Fruit fly (Drosophila melanogaster) whole organism, wandering third instar larva: Measurements from ENCODE around the gene ds.

ENCODE experiments used
- Abd-B ChIP-seq: fragments of >200 bp; optimal IDR thresholded peaks from 2 replicates; lab custom pipeline; 2017; ENCODE audit warnings: missing biosample characterization, missing genetic modification characterization
- CG32264 ChIP-seq: fragments of 200-800 bp; sonication (Bioruptor generic); optimal IDR thresholded peaks from 2 replicates; lab custom pipeline; 2016; ENCODE audit warnings: missing biosample characterization, missing genetic modification characterization
- CG9705 ChIP-seq: fragments of 200-800 bp; sonication (Bioruptor generic); optimal IDR thresholded peaks from 2 replicates; lab custom pipeline; 2018; ENCODE audit warnings: missing biosample characterization, mild to moderate bottlenecking, missing genetic modification characterization
- CrebA ChIP-seq: fragments of 200-800 bp; sonication (Bioruptor generic); optimal IDR thresholded peaks from 2 replicates; lab custom pipeline; 2016; ENCODE audit warnings: missing biosample characterization, mild to moderate bottlenecking, missing genetic modification characterization, borderline replicate concordance
- Dfd ChIP-seq: fragments of >200 bp; optimal IDR thresholded peaks from 2 replicates; lab custom pipeline; 2017; ENCODE audit warnings: missing biosample characterization, missing genetic modification characterization
- Dif ChIP-seq: fragments of 200-275, 200-300 bp; sonication (Bioruptor generic); optimal IDR thresholded peaks from 2 replicates; lab custom pipeline; 2018; ENCODE audit warnings: missing biosample characterization, missing genetic modification characterization; ENCODE audit not compliant: partially characterized antibody
- GATAd ChIP-seq: sonication (Bioruptor generic); optimal IDR thresholded peaks from 2 replicates; lab custom pipeline; 2016; ENCODE audit warnings: missing biosample characterization, missing genetic modification characterization
- HLH106 ChIP-seq: fragments of 200-800 bp; optimal IDR thresholded peaks from 3 replicates; lab custom pipeline; 2019; ENCODE audit warnings: missing biosample characterization, mild to moderate bottlenecking, missing genetic modification characterization, moderate library complexity
- Hnf4 ChIP-seq: fragments of 200-800 bp; sonication (Bioruptor generic); optimal IDR thresholded peaks from 2 replicates; lab custom pipeline; 2016; ENCODE audit warnings: missing biosample characterization, mild to moderate bottlenecking, missing genetic modification characterization
- Hr78 ChIP-seq: fragments of >200 bp; optimal IDR thresholded peaks from 2 replicates; lab custom pipeline; 2017; ENCODE audit warnings: missing biosample characterization, missing genetic modification characterization
- Hr83 ChIP-seq: fragments of 200-300 bp; sonication (Bioruptor generic); optimal IDR thresholded peaks from 2 replicates; lab custom pipeline; 2016; ENCODE audit warnings: missing biosample characterization, mild to moderate bottlenecking, missing genetic modification characterization, moderate library complexity; ENCODE audit not compliant: poor library complexity, severe bottlenecking
- Jra ChIP-seq: sonication (Bioruptor generic); optimal IDR thresholded peaks from 2 replicates; lab custom pipeline; 2016; ENCODE audit warnings: missing biosample characterization, missing genetic modification characterization
- Mio ChIP-seq: sonication (Bioruptor generic); optimal IDR thresholded peaks from 2 replicates; lab custom pipeline; 2016; ENCODE audit warnings: missing biosample characterization, missing genetic modification characterization
- Myc ChIP-seq: fragments of >200 bp; optimal IDR thresholded peaks from 2 replicates; lab custom pipeline; 2017
- N ChIP-seq: fragments of >200 bp; optimal IDR thresholded peaks from 2 replicates; lab custom pipeline; 2018; ENCODE audit warnings: missing biosample characterization, missing external identifiers, missing genetic modification characterization
- OdsH ChIP-seq: fragments of 200-800 bp; sonication (Bioruptor generic); optimal IDR thresholded peaks from 2 replicates; lab custom pipeline; 2016; ENCODE audit warnings: missing biosample characterization, mild to moderate bottlenecking, missing genetic modification characterization
- Rel ChIP-seq, 2 experiments: fragments of 200-800 bp; sonication (Bioruptor generic) in 1 of 2; optimal IDR thresholded peaks; 2 replicates in 1 of 2; 3 replicates in 1 of 2; lab custom pipeline; 2016 to 2019; ENCODE audit warnings: mild to moderate bottlenecking in 2 of 2, missing biosample characterization in 2 of 2, missing genetic modification characterization in 2 of 2, moderate library complexity in 1 of 2
- Sp1 ChIP-seq: fragments of 200-800 bp; sonication (Bioruptor generic); optimal IDR thresholded peaks from 3 replicates; lab custom pipeline; 2019; ENCODE audit warnings: missing biosample characterization, mild to moderate bottlenecking, missing genetic modification characterization, moderate library complexity
- Vsx2 ChIP-seq: fragments of 200-300, 225-300 bp; sonication (Bioruptor generic); optimal IDR thresholded peaks from 2 replicates; lab custom pipeline; 2018; ENCODE audit warnings: missing biosample characterization, missing genetic modification characterization; ENCODE audit not compliant: partially characterized antibody
- br ChIP-seq: fragments of 200-800 bp; sonication (Bioruptor generic); optimal IDR thresholded peaks from 2 replicates; lab custom pipeline; 2016; ENCODE audit warnings: missing biosample characterization, missing genetic modification characterization
- brk ChIP-seq: fragments of 200-800 bp; sonication (Bioruptor generic); optimal IDR thresholded peaks from 2 replicates; lab custom pipeline; 2016; ENCODE audit warnings: missing biosample characterization, mild to moderate bottlenecking, missing genetic modification characterization
- dl ChIP-seq, 2 experiments: fragments of 175-275, 200-275 bp in 1 of 2; fragments of 200-275 bp in 1 of 2; sonication (Bioruptor generic); optimal IDR thresholded peaks; lab custom pipeline; 2018; ENCODE audit warnings: mild to moderate bottlenecking in 2 of 2, missing biosample characterization in 2 of 2, missing genetic modification characterization in 2 of 2, moderate library complexity in 2 of 2; ENCODE audit not compliant: partially characterized antibody in 2 of 2, insufficient read depth in 1 of 2
- dmrt93B ChIP-seq: fragments of 200-800 bp; sonication (Bioruptor generic); optimal IDR thresholded peaks from 2 replicates; lab custom pipeline; 2018; ENCODE audit warnings: missing biosample characterization, mild to moderate bottlenecking, missing genetic modification characterization
- dsf ChIP-seq: sonication (Bioruptor generic); optimal IDR thresholded peaks from 2 replicates; lab custom pipeline; 2016; ENCODE audit warnings: missing biosample characterization, missing genetic modification characterization, borderline replicate concordance
- ey ChIP-seq: fragments of 200-800 bp; sonication (Bioruptor generic); optimal IDR thresholded peaks from 2 replicates; lab custom pipeline; 2016; ENCODE audit warnings: missing biosample characterization, missing genetic modification characterization
- foxo ChIP-seq, 2 experiments: fragments of 200-800 bp; sonication (Bioruptor generic); optimal IDR thresholded peaks; 2 replicates in 1 of 2; 3 replicates in 1 of 2; lab custom pipeline; 2016 to 2017; ENCODE audit warnings: missing biosample characterization in 2 of 2, missing genetic modification characterization in 2 of 2
- fru ChIP-seq: fragments of 200-800 bp; sonication (Bioruptor generic); optimal IDR thresholded peaks from 3 replicates; lab custom pipeline; 2016; ENCODE audit warnings: missing biosample characterization, mild to moderate bottlenecking, missing genetic modification characterization
- h ChIP-seq: fragments of 200-800 bp; sonication (Bioruptor generic); optimal IDR thresholded peaks from 3 replicates; lab custom pipeline; 2016; ENCODE audit warnings: missing biosample characterization, mild to moderate bottlenecking, missing genetic modification characterization
- jim ChIP-seq: fragments of 175-275, 200-325 bp; sonication (Bioruptor generic); optimal IDR thresholded peaks from 2 replicates; lab custom pipeline; 2016; ENCODE audit warnings: missing biosample characterization, mild to moderate bottlenecking, missing genetic modification characterization
- lola ChIP-seq: fragments of >200 bp; optimal IDR thresholded peaks from 2 replicates; lab custom pipeline; 2017; ENCODE audit warnings: missing biosample characterization, missing genetic modification characterization
- pan ChIP-seq: fragments of >200 bp; optimal IDR thresholded peaks from 2 replicates; lab custom pipeline; 2017
- psq ChIP-seq: fragments of 200-800 bp; sonication (Bioruptor generic); optimal IDR thresholded peaks from 3 replicates; lab custom pipeline; 2017; ENCODE audit warnings: missing biosample characterization, mild to moderate bottlenecking, missing genetic modification characterization, moderate library complexity
- rgr ChIP-seq: fragments of 200-800 bp; sonication (Bioruptor generic); optimal IDR thresholded peaks from 3 replicates; lab custom pipeline; 2016; ENCODE audit warnings: missing biosample characterization, mild to moderate bottlenecking, missing genetic modification characterization
- sage ChIP-seq: fragments of 200-800 bp; sonication (Bioruptor generic); optimal IDR thresholded peaks from 2 replicates; lab custom pipeline; 2016; ENCODE audit warnings: missing biosample characterization, mild to moderate bottlenecking, missing genetic modification characterization
- sv ChIP-seq: fragments of 200-800 bp; sonication (Bioruptor generic); optimal IDR thresholded peaks from 3 replicates; lab custom pipeline; 2016; ENCODE audit warnings: missing biosample characterization, missing genetic modification characterization
- tai ChIP-seq: sonication (Bioruptor generic); optimal IDR thresholded peaks from 2 replicates; lab custom pipeline; 2016; ENCODE audit warnings: missing biosample characterization, missing genetic modification characterization
- usp ChIP-seq: fragments of >200 bp; optimal IDR thresholded peaks from 2 replicates; lab custom pipeline; 2017; ENCODE audit warnings: missing biosample characterization, missing genetic modification characterization
- woc ChIP-seq: sonication (Bioruptor generic); optimal IDR thresholded peaks from 2 replicates; lab custom pipeline; 2016; ENCODE audit warnings: missing biosample characterization, mild to moderate bottlenecking, missing genetic modification characterization

Gene ds

dm6 chr2L:674923-675322 is 39.9 kb downstream of the ds start:
- peak; percentile 28 for TF ChIP-seq dmrt93B (GFP tag; lab: Kevin White, UChicago)
- peak; percentile 49 for TF ChIP-seq OdsH (GFP tag; lab: Kevin White, UChicago)
- TF ChIP-seq dl (GFP tag; optimal IDR thresholded peaks at IDR 0.05; lab: Kevin White, UChicago; ENCODE audit: insufficient read depth in 1 of 2, partially characterized antibody in 2 of 2): no peak
- no peak for TF ChIP-seq Myc
- TF ChIP-seq woc: peak; percentile 62
- peak; percentile 15 for TF ChIP-seq Hnf4
- no peak for TF ChIP-seq Rel (GFP tag; optimal IDR thresholded peaks at IDR 0.05; lab: Kevin White, UChicago)
- no peak for TF ChIP-seq Rel (tag; optimal IDR thresholded peaks at IDR 0.05; lab: Kevin White, UChicago)
- no peak for TF ChIP-seq dsf
- peak; percentile 37 for TF ChIP-seq psq (GFP tag; lab: Kevin White, UChicago)
- TF ChIP-seq Jra: no peak
- no peak for TF ChIP-seq Hr83 (GFP tag; lab: Kevin White, UChicago)
- peak; percentile 62 for TF ChIP-seq rgr
- peak in 1 of 2 experiments; percentile 68 for TF ChIP-seq foxo (GFP tag; optimal IDR thresholded peaks at IDR 0.05; lab: Kevin White, UChicago)
- no peak for TF ChIP-seq CG9705
- TF ChIP-seq HLH106 (tag; lab: Kevin White, UChicago): no peak
- TF ChIP-seq ey (GFP tag; lab: Kevin White, UChicago): peak; percentile 64
- no peak for TF ChIP-seq sage (GFP tag; lab: Kevin White, UChicago)
- TF ChIP-seq h (GFP tag; lab: Kevin White, UChicago): peak; percentile 72
- peak; percentile 53 for TF ChIP-seq br (GFP tag; lab: Kevin White, UChicago)
- TF ChIP-seq Sp1 (GFP tag; lab: Kevin White, UChicago): peak; percentile 34
- no peak for TF ChIP-seq GATAd (GFP tag; lab: Kevin White, UChicago)
- peak; percentile 76 for TF ChIP-seq fru (GFP tag; lab: Kevin White, UChicago)
- TF ChIP-seq Vsx2 (GFP tag; lab: Kevin White, UChicago): no peak
- TF ChIP-seq tai: no peak
- TF ChIP-seq CG32264: peak; percentile 38
- TF ChIP-seq brk: peak; percentile 18

- TF ChIP-seq psq (GFP tag; lab: Kevin White, UChicago) (no peak), Myc (no peak), jim (GFP tag; lab: Kevin White, UChicago) (no peak), Hr78 (GFP tag; lab: Kevin White, UChicago) (no peak), CG32264 (no peak), h (GFP tag; lab: Kevin White, UChicago) (no peak), Dif (no peak)
These were observed 42.5 kb downstream of the ds start for dm6 chr2L:672301-672700.

DNA sequence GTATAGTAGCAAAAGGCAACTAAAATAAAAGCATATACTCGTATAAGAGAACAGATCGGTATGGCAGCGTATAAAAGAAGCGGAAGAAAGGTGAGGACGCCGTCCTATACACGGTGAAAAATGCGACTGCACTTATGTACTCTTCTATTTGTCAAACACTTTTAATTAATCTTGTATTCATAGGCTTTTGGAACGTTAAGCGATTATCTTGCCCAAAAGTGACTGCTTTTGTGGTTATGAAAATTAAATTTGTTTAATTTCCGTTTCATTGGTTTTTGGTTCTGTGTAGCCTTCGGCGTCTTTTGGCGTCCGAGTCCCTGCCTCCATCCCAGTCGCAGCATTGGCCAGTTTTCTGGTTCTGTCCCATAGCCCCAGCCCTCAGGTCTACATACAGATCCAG is 44.0 kb downstream of the ds start:
- TF ChIP-seq rgr: peak; percentile 92
- no peak for TF ChIP-seq sv (GFP tag; lab: Kevin White, UChicago)
- TF ChIP-seq N: no peak
- TF ChIP-seq dmrt93B (GFP tag; lab: Kevin White, UChicago): peak; percentile 80
- peak; percentile 76 for TF ChIP-seq brk
- peak; percentile 63 for TF ChIP-seq tai
- no peak for TF ChIP-seq GATAd (GFP tag; lab: Kevin White, UChicago)
- TF ChIP-seq Vsx2 (GFP tag; lab: Kevin White, UChicago): no peak
- no peak for TF ChIP-seq Dfd (GFP tag; lab: Kevin White, UChicago)
- no peak for TF ChIP-seq Abd-B (GFP tag; lab: Kevin White, UChicago)
- TF ChIP-seq lola (GFP tag; lab: Kevin White, UChicago): no peak
- no peak for TF ChIP-seq Hr78 (GFP tag; lab: Kevin White, UChicago)
- no peak for TF ChIP-seq jim (GFP tag; lab: Kevin White, UChicago)
- peak; percentile 65 for TF ChIP-seq CrebA (GFP tag; lab: Kevin White, UChicago)
- peak; percentile 68 to 92 for TF ChIP-seq foxo (GFP tag; optimal IDR thresholded peaks at IDR 0.05; lab: Kevin White, UChicago)
- peak; percentile 68 for TF ChIP-seq Rel (GFP tag; optimal IDR thresholded peaks at IDR 0.05; lab: Kevin White, UChicago)
- no peak for TF ChIP-seq Rel (tag; optimal IDR thresholded peaks at IDR 0.05; lab: Kevin White, UChicago)
- no peak for TF ChIP-seq Hr83 (GFP tag; lab: Kevin White, UChicago)
- TF ChIP-seq dsf: no peak
- TF ChIP-seq pan (lab: Kevin White, UChicago): no peak
- TF ChIP-seq dl (GFP tag; optimal IDR thresholded peaks at IDR 0.05; lab: Kevin White, UChicago; ENCODE audit: insufficient read depth in 1 of 2, partially characterized antibody in 2 of 2): no peak
- TF ChIP-seq psq (GFP tag; lab: Kevin White, UChicago): peak; percentile 84
- TF ChIP-seq HLH106 (tag; lab: Kevin White, UChicago): peak; percentile 84
- peak; percentile 93 for TF ChIP-seq ey (GFP tag; lab: Kevin White, UChicago)
- peak; percentile 77 for TF ChIP-seq Sp1 (GFP tag; lab: Kevin White, UChicago)
- TF ChIP-seq CG9705: no peak
- TF ChIP-seq OdsH (GFP tag; lab: Kevin White, UChicago): peak; percentile 88
- TF ChIP-seq usp (GFP tag; lab: Kevin White, UChicago): no peak
- TF ChIP-seq CG32264: peak; percentile 81
- peak; percentile 85 for TF ChIP-seq woc
- TF ChIP-seq sage (GFP tag; lab: Kevin White, UChicago): peak; percentile 81
- TF ChIP-seq Hnf4: peak; percentile 91
- peak; percentile 40 for TF ChIP-seq Jra
- TF ChIP-seq Mio: no peak
- no peak for TF ChIP-seq Myc
- peak; percentile 92 for TF ChIP-seq fru (GFP tag; lab: Kevin White, UChicago)
- peak; percentile 89 for TF ChIP-seq br (GFP tag; lab: Kevin White, UChicago)
- peak; percentile 94 for TF ChIP-seq h (GFP tag; lab: Kevin White, UChicago)
- no peak for TF ChIP-seq Dif
